Fruit fly (Drosophila melanogaster): ENCODE data around the gene CG13127.

The CG13127 gene

DNA sequence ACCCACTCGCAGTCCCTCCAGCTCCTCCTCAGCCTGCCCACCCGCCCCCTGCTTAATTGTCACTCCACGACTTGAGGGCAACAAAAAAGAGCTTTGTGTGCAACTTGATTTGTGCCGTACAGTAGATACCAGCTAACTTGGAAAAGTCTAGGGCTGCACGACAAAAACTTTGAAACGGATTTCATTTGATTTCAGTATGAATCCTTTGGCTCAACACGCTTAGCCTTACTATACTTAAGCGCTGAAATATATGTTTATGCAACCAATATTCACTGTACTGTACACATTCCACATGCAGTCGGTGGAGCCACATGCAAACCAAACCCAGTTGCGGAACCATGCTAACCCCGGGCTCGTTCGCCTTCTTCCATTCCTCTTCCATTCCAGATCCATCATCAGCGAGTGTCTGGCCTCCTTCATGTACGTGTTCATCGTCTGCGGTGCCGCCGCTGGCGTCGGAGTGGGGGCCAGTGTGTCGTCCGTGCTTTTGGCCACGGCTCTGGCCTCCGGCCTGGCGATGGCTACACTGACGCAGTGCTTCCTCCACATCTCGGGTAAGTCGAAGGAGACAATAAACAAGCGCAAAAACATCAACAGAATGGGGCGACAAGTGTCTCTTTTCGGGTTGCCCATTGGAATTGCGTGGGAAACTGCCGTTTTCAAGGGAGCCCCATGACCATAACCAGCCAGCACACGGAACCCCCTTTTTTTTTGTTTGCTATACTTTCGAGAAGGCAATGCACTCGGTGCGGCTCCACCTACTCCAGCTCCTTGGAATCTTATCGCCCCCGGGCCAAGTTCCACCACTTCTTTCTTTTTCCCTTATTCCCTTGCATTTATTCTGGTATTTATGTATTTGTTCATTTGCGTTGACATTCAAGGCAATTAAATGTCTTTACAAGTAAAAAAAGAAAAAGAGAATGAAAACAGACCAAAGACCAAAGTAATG, 39.8 kb upstream of the CG13127 start (continued):
- TF ChIP-seq CG16779 (tag; optimal IDR thresholded peaks at IDR 0.05) = peak; percentile 72
- peak; percentile 84 for TF ChIP-seq fd85E (GFP tag; optimal IDR thresholded peaks at IDR 0.05)
- no peak for TF ChIP-seq Hr38 (GFP tag; optimal IDR thresholded peaks at IDR 0.05)
- TF ChIP-seq Smox (GFP tag; optimal IDR thresholded peaks at IDR 0.05) = peak; percentile 89
- peak; percentile 66 to 90 for TF ChIP-seq salr (GFP tag; optimal IDR thresholded peaks at IDR 0.05)
- TF ChIP-seq eg (GFP tag; IDR thresholded peaks at IDR 0.05) = peak; percentile 94
- peak; percentile 87 for TF ChIP-seq Eip93F (GFP tag; optimal IDR thresholded peaks at IDR 0.05)
- TF ChIP-seq Met (GFP tag; optimal IDR thresholded peaks at IDR 0.05) = peak; percentile 95
- TF ChIP-seq CG10631 (GFP tag; optimal IDR thresholded peaks at IDR 0.05) = peak; percentile 94
- peak; percentile 91 for TF ChIP-seq CG7368 (GFP tag; optimal IDR thresholded peaks at IDR 0.05)
- peak; percentile 91 for TF ChIP-seq CG34406 (GFP tag; optimal IDR thresholded peaks at IDR 0.05)
- peak; percentile 93 for TF ChIP-seq Hr39 (GFP tag; optimal IDR thresholded peaks at IDR 0.05)
- TF ChIP-seq CG6163 (GFP tag; IDR thresholded peaks at IDR 0.05) = peak; percentile 97
- TF ChIP-seq CG8632 (GFP tag; optimal IDR thresholded peaks at IDR 0.05) = peak; percentile 85
- TF ChIP-seq Blimp-1 (GFP tag; optimal IDR thresholded peaks at IDR 0.05) = peak; percentile 78
- peak; percentile 49 for TF ChIP-seq dac (GFP tag; optimal IDR thresholded peaks at IDR 0.05)
- peak; percentile 90 for TF ChIP-seq CG6792 (GFP tag; optimal IDR thresholded peaks at IDR 0.05)
- TF ChIP-seq CG32006 (GFP tag; optimal IDR thresholded peaks at IDR 0.05) = peak; percentile 88
- TF ChIP-seq dsx (GFP tag; optimal IDR thresholded peaks at IDR 0.05; ENCODE audit: poor library complexity, severe bottlenecking) = peak; percentile 94
- TF ChIP-seq CG3919 (GFP tag; optimal IDR thresholded peaks at IDR 0.05) = peak; percentile 95
- TF ChIP-seq CG6808 (GFP tag; optimal IDR thresholded peaks at IDR 0.05) = peak; percentile 92

DNA sequence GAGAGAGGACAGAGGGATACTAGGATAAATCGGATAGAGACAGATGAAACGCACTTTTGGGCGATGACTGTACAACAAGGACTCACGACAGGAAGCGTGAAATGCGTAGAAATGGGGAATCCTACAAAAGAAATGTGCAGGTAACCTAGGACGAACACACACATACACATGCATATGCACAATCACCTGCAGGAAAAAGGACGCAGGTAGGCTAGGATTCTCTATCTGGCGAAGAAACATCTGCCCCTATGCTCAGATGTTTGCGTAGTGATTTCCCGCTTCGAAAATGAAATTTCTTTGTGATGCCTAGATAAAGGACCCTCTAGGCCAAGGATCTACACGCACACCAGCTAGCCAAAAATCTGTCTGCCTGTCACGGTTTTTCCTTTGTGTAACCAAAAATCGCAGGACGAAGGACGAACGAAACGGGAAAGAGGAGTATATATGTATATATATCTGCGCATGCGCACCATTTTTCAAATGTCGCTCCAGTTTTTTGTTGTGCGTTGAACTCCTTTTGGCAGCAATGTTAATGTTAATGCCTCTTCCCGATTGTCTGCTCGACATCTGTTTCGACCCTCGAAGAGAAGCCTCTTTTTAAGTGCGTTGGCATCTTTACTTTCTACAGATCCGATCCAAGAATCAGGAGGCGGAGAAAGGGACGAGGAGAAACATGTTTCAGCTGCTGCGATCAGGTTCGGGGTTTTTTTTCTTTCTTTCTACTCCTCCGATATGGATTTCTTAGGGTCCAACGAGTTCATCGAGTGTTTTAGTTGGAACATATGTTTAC, 38.1 kb upstream of the CG13127 start:
- TF ChIP-seq svp (GFP tag) = peak; percentile 26
- TF ChIP-seq Ets96B (tag; optimal IDR thresholded peaks at IDR 0.05) = no peak
- TF ChIP-seq net (GFP tag; optimal IDR thresholded peaks at IDR 0.05) = peak; percentile 10
- TF ChIP-seq Eip78C (GFP tag) = peak; percentile 40
- no peak for TF ChIP-seq ss (GFP tag; optimal IDR thresholded peaks at IDR 0.05)
- TF ChIP-seq Blimp-1 (GFP tag; optimal IDR thresholded peaks at IDR 0.05) = peak; percentile 61
- TF ChIP-seq CG8319 (GFP tag; optimal IDR thresholded peaks at IDR 0.05) = no peak
- peak; percentile 2 for TF ChIP-seq vri (GFP tag; optimal IDR thresholded peaks at IDR 0.05)

DNA sequence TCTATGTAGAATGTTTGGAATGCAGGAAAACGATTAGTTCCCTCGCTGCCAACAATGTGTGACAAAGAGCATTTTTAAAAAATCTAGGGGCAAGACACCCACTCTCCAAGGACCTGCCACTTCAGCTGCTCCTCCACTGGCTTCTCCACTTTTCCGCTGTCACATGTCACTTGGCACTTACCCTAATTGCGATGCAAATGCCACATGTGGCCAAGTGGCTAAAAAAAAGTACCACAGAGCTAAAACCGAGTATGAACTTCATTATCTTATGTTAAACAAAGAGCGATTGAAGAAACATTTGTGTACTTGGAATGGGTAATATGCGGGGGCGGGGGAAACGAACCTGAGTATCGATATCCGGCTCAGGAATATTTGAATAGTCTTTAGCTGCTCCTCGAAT, 37.2 kb upstream of the CG13127 start:
- no peak for TF ChIP-seq Hr4 (GFP tag; optimal IDR thresholded peaks at IDR 0.05)
- TF ChIP-seq svp (GFP tag) = peak; percentile 27

DNA sequence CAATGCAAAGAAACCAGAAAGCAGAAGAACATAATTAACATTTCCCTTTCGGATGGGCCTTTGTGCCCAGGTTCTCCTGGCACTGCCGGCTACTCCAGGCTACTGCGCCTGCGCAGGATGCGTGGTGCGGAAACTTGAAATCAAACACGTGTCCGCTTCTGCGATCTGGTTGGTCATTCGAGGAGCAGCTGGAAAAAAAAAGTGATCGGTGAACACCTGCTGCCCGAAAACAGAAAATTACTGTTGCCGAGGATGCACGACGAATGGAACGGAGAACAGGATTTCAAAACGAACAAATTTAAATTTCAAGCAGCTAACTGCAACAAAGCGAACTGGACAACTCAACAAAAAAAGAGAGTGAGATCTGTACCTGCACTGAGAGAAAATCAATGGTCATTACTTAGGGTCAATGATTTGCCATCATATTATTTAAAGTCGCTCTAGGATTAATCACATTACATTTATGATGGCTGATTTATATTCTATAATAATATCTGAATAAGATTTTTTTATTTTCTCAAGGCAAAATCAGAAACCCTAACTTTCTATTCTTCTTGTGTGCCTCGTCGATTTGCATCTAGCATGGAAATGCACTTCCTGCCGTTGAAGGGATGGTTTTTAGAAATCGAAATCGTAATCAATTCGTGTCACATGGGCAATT, 36.5 kb upstream of the CG13127 start:
- TF ChIP-seq CG3919 (GFP tag; optimal IDR thresholded peaks at IDR 0.05) (peak; percentile 55), CG15336 (GFP tag; IDR thresholded peaks at IDR 0.05) (no peak), ss (GFP tag; optimal IDR thresholded peaks at IDR 0.05) (peak; percentile 16 to 22), dac (GFP tag; optimal IDR thresholded peaks at IDR 0.05) (no peak), CG9139 (GFP tag; optimal IDR thresholded peaks at IDR 0.05) (no peak), CG6808 (GFP tag; optimal IDR thresholded peaks at IDR 0.05) (peak; percentile 23), Hr38 (GFP tag; optimal IDR thresholded peaks at IDR 0.05) (no peak), salr (GFP tag; optimal IDR thresholded peaks at IDR 0.05) (no peak), CG11294 (GFP tag; IDR thresholded peaks at IDR 0.05) (no peak), pdm3 (GFP tag; optimal IDR thresholded peaks at IDR 0.05) (peak; percentile 9), Ets21C (GFP tag; optimal IDR thresholded peaks at IDR 0.05) (no peak), Met (GFP tag; optimal IDR thresholded peaks at IDR 0.05) (peak; percentile 55), cyc (GFP tag; optimal IDR thresholded peaks at IDR 0.05) (peak; percentile 44), CG3032 (tag; optimal IDR thresholded peaks at IDR 0.05) (peak; percentile 41), Blimp-1 (GFP tag; optimal IDR thresholded peaks at IDR 0.05) (peak; percentile 71), fkh (GFP tag; optimal IDR thresholded peaks at IDR 0.05) (no peak), CG10669 (GFP tag; optimal IDR thresholded peaks at IDR 0.05) (peak; percentile 32), OdsH (GFP tag; optimal IDR thresholded peaks at IDR 0.05) (peak; percentile 38), CG31627 (GFP tag; optimal IDR thresholded peaks at IDR 0.05) (peak; percentile 32), Eip78C (GFP tag) (peak; percentile 88), CG8632 (GFP tag; optimal IDR thresholded peaks at IDR 0.05) (no peak), dsx (GFP tag; optimal IDR thresholded peaks at IDR 0.05; ENCODE audit: poor library complexity, severe bottlenecking) (peak; percentile 11), CG32006 (GFP tag; optimal IDR thresholded peaks at IDR 0.05) (no peak)

Data from whole organism, prepupa.